Worm (Caenorhabditis elegans): ENCODE data around the gene col-148.

DNA sequence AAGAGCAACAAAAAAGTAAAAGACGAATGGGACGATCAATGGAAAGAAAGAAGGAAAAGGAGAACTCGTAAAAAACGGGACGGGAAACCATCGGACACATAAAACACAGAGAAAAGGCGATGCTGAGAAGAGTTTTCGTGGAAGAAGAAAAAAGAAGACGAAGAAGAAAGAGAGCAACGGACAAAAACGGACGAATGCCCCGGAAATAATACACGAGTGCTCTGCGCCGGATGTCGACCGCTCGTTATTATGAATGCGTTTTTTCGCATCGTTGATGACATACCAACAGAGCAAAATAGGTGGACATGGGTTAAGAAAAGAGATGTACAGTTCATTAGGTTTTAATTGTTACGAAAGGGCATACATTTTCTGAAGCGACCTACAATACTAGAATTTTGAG is 34.1 kb downstream of the col-148 start, which contains the start of gene Y22F5A.11:
- no peak for TF ChIP-seq lin-15B (tag; optimal IDR thresholded peaks at IDR 0.05)
- no peak for TF ChIP-seq unc-39 (tag; optimal IDR thresholded peaks at IDR 0.05)
- no peak for TF ChIP-seq ama-1 (optimal IDR thresholded peaks at IDR 0.05)
- TF ChIP-seq nhr-10 (tag; optimal IDR thresholded peaks at IDR 0.05) = no peak
- TF ChIP-seq lir-3 (tag; optimal IDR thresholded peaks at IDR 0.05) = no peak
- no peak for TF ChIP-seq snpc-4 (tag; optimal IDR thresholded peaks at IDR 0.05)
- no peak for TF ChIP-seq ZK546.5 (tag; optimal IDR thresholded peaks at IDR 0.05)
- no peak for TF ChIP-seq skn-1 (tag; optimal IDR thresholded peaks at IDR 0.05)
- TF ChIP-seq nhr-11 (tag; optimal IDR thresholded peaks at IDR 0.05) = no peak
- TF ChIP-seq aly-2 (tag; optimal IDR thresholded peaks at IDR 0.05) = no peak
- TF ChIP-seq nhr-28 (tag; optimal IDR thresholded peaks at IDR 0.05) = no peak
- TF ChIP-seq saeg-2 (GFP tag; IDR thresholded peaks at IDR 0.05) = no peak
- no peak for TF ChIP-seq nhr-76 (tag; optimal IDR thresholded peaks at IDR 0.05)
- TF ChIP-seq unc-130 (GFP tag; optimal IDR thresholded peaks at IDR 0.05) = no peak

Measured in whole organism, L4 larva.